Worm (Caenorhabditis elegans): ENCODE measurements around the gene K09C4.7.

DNA sequence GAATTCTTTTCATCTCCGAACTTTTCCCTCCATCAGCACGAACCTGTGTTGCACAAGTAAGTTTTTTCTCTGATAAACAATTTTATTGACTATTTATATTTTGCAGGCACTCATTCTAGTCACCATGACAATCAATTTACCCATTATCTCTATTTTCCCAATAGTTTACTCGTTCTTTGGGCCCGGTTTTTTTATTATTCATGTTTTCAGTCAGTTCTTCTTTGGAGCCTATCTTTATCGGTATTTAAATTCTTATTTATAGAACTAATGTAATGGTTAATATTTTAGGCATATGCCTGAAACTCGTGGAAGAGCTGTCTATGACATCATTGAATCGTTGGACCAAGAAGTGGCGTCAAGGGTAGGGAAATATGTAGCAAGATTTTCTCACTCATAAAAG lies 12.3 kb downstream of the K09C4.7 start:
- TF ChIP-seq nhr-12 (tag; optimal IDR thresholded peaks at IDR 0.05) = no peak
- no peak for TF ChIP-seq ama-1 (optimal IDR thresholded peaks at IDR 0.05)

All from whole organism, L2 larva.